Fruit fly (Drosophila melanogaster) whole organism: ENCODE data around the gene CG31207.

ENCODE experiments used
- Dll ChIP-seq: fragments of >200 bp; optimal IDR thresholded peaks from 2 replicates; lab custom pipeline; 2017
- EcR ChIP-seq, 2 experiments: fragments of >200 bp; optimal IDR thresholded peaks; 2 replicates each; lab custom pipeline; 2017; ENCODE audit warnings: missing biosample characterization in 2 of 2, missing genetic modification characterization in 2 of 2, missing genetic modification reagents in 2 of 2
- pan ChIP-seq: fragments of >200 bp; optimal IDR thresholded peaks from 2 replicates; lab custom pipeline; 2017

dm6 chr3R:21077577-21077976 is 30.8 kb upstream of the CG31207 start:
- TF ChIP-seq Dll (no peak), pan (lab: Kevin White, UChicago) (no peak), EcR (GFP tag; optimal IDR thresholded peaks at IDR 0.05; lab: Kevin White, UChicago) (no peak)
